Fruit fly (Drosophila melanogaster) whole organism, embryonic: ENCODE results near the gene CG6790.

Experiments
- CG10147 ChIP-seq: fragments of 200-800 bp; sonication (Bioruptor generic); optimal IDR thresholded peaks from 2 replicates; lab custom pipeline; 2019; ENCODE audit warnings: missing biosample characterization, mild to moderate bottlenecking, missing genetic modification characterization, moderate library complexity
- CG10565 ChIP-seq: fragments of 200-800 bp; sonication (Bioruptor generic); optimal IDR thresholded peaks from 3 replicates; lab custom pipeline; 2016; ENCODE audit warnings: missing biosample characterization, mild to moderate bottlenecking, missing genetic modification characterization
- CG11247 ChIP-seq: fragments of 200-800 bp; sonication (Bioruptor generic); IDR thresholded peaks from 2 replicates; pipeline ENCODE4 v1.3.6; 2022; ENCODE audit warnings: missing biosample characterization, missing genetic modification characterization
- CG12071 ChIP-seq: fragments of 200-800 bp; sonication (Bioruptor generic); optimal IDR thresholded peaks from 3 replicates; lab custom pipeline; 2018; ENCODE audit warnings: missing biosample characterization, mild to moderate bottlenecking, missing genetic modification characterization
- CG13775 ChIP-seq: fragments of 200-800 bp; sonication (Bioruptor generic); optimal IDR thresholded peaks from 3 replicates; lab custom pipeline; 2017; ENCODE audit warnings: missing biosample characterization, mild to moderate bottlenecking, missing genetic modification characterization
- CG15514 ChIP-seq: fragments of 200-800 bp; sonication (Bioruptor generic); optimal IDR thresholded peaks from 3 replicates; lab custom pipeline; 2017; ENCODE audit warnings: missing biosample characterization, missing genetic modification characterization, mild to moderate bottlenecking, moderate library complexity, missing genetic modification reagents
- CG1603 ChIP-seq: fragments of 200-800 bp; sonication (Bioruptor generic); optimal IDR thresholded peaks from 2 replicates; lab custom pipeline; 2019; ENCODE audit warnings: missing biosample characterization, mild to moderate bottlenecking, missing genetic modification characterization, moderate library complexity
- CG16813 ChIP-seq: fragments of 200-800 bp; sonication (Bioruptor generic); IDR thresholded peaks from 3 replicates; pipeline ENCODE4 v1.3.6; 2022; ENCODE audit warnings: missing biosample characterization, missing genetic modification characterization; ENCODE audit not compliant: partially characterized antibody
- CG17359 ChIP-seq: fragments of 200-800 bp; sonication (Bioruptor generic); optimal IDR thresholded peaks from 3 replicates; lab custom pipeline; 2018; ENCODE audit warnings: missing biosample characterization, mild to moderate bottlenecking, missing genetic modification characterization, moderate library complexity
- CG1832 ChIP-seq: fragments of 200-800 bp; sonication (Bioruptor generic); optimal IDR thresholded peaks from 2 replicates; lab custom pipeline; 2017; ENCODE audit warnings: missing biosample characterization, mild to moderate bottlenecking, missing genetic modification characterization, inconsistent platforms
- CG2116 ChIP-seq: fragments of 200-800 bp; sonication (Bioruptor generic); optimal IDR thresholded peaks from 3 replicates; lab custom pipeline; 2018; ENCODE audit warnings: missing biosample characterization, mild to moderate bottlenecking, missing genetic modification characterization
- CG31388 ChIP-seq: fragments of 200-800 bp; sonication (Bioruptor generic); optimal IDR thresholded peaks from 2 replicates; lab custom pipeline; 2016; ENCODE audit warnings: missing biosample characterization, missing genetic modification characterization
- CG32772 ChIP-seq: fragments of 200-800 bp; sonication (Bioruptor generic); IDR thresholded peaks from 2 replicates; pipeline ENCODE4 v1.3.6; 2022; ENCODE audit warnings: missing biosample characterization, missing genetic modification characterization
- CG5953 ChIP-seq: fragments of 200-800 bp; sonication (Bioruptor generic); IDR thresholded peaks from 2 replicates; pipeline ENCODE4 v1.3.6; 2022; ENCODE audit warnings: missing biosample characterization, missing genetic modification characterization
- CG6791 ChIP-seq: fragments of 200-800 bp; sonication (Bioruptor generic); IDR thresholded peaks from 3 replicates; pipeline ENCODE4 v1.3.6; 2022; ENCODE audit warnings: missing biosample characterization, missing genetic modification characterization; ENCODE audit not compliant: partially characterized antibody
- CG7556 ChIP-seq: fragments of 200-800 bp; sonication (Bioruptor generic); optimal IDR thresholded peaks from 2 replicates; lab custom pipeline; 2017; ENCODE audit warnings: missing biosample characterization, mild to moderate bottlenecking, missing genetic modification characterization
- CG7786 ChIP-seq: fragments of 200-800 bp; sonication (Bioruptor generic); optimal IDR thresholded peaks from 2 replicates; lab custom pipeline; 2016; ENCODE audit warnings: missing biosample characterization, missing genetic modification characterization
- CG8359 ChIP-seq: fragments of 200-800 bp; sonication (Bioruptor generic); optimal IDR thresholded peaks from 2 replicates; lab custom pipeline; 2017; ENCODE audit warnings: missing biosample characterization, mild to moderate bottlenecking, missing genetic modification characterization, borderline replicate concordance
- CG9609 ChIP-seq: fragments of 200-800 bp; sonication (Bioruptor generic); optimal IDR thresholded peaks from 3 replicates; lab custom pipeline; 2016; ENCODE audit warnings: missing biosample characterization, missing genetic modification characterization
- D19A ChIP-seq: fragments of 200-800 bp; optimal IDR thresholded peaks from 3 replicates; lab custom pipeline; 2019; ENCODE audit warnings: missing biosample characterization, mild to moderate bottlenecking, missing genetic modification characterization, moderate library complexity
- Dad ChIP-seq: fragments of 200-800 bp; sonication (Bioruptor generic); optimal IDR thresholded peaks from 3 replicates; lab custom pipeline; 2016; ENCODE audit warnings: missing biosample characterization, missing genetic modification characterization
- Deaf1 ChIP-seq: fragments of 200-800 bp; optimal IDR thresholded peaks from 3 replicates; lab custom pipeline; 2019; ENCODE audit warnings: missing biosample characterization, mild to moderate bottlenecking, missing genetic modification characterization, moderate library complexity
- Dip3 ChIP-seq: fragments of 200-800 bp; sonication (Bioruptor generic); optimal IDR thresholded peaks from 3 replicates; lab custom pipeline; 2016; ENCODE audit warnings: missing biosample characterization, missing genetic modification characterization
- Dll ChIP-seq: fragments of 200-800 bp; sonication (Bioruptor generic); IDR thresholded peaks from 4 replicates; pipeline ENCODE4 v1.3.6; 2022; ENCODE audit warnings: missing biosample characterization, missing genetic modification characterization; ENCODE audit not compliant: partially characterized antibody
- Dref ChIP-seq: fragments of 200-800 bp; sonication (Bioruptor generic); IDR thresholded peaks from 2 replicates; pipeline ENCODE4 v1.3.6; 2022; ENCODE audit warnings: missing biosample characterization, missing genetic modification characterization
- ERR ChIP-seq: fragments of 200-800 bp; sonication (Bioruptor generic); optimal IDR thresholded peaks from 2 replicates; lab custom pipeline; 2016; ENCODE audit warnings: missing biosample characterization, missing genetic modification characterization
- Fer3 ChIP-seq: fragments of 200-800 bp; sonication (Bioruptor generic); optimal IDR thresholded peaks from 2 replicates; lab custom pipeline; 2018; ENCODE audit warnings: missing biosample characterization, mild to moderate bottlenecking, missing genetic modification characterization, moderate library complexity
- Gsc ChIP-seq: fragments of 200-800 bp; sonication (Bioruptor generic); IDR thresholded peaks from 2 replicates; pipeline ENCODE4 v1.3.6; 2022; ENCODE audit warnings: missing biosample characterization, missing genetic modification characterization
- MESR4 ChIP-seq: fragments of 200-800 bp; sonication (Bioruptor generic); optimal IDR thresholded peaks from 2 replicates; lab custom pipeline; 2018; ENCODE audit warnings: missing biosample characterization, mild to moderate bottlenecking, missing genetic modification characterization, moderate library complexity
- Mes4 ChIP-seq: fragments of 200-800 bp; sonication (Bioruptor generic); optimal IDR thresholded peaks from 2 replicates; lab custom pipeline; 2016; ENCODE audit warnings: missing biosample characterization, missing genetic modification characterization
- ab ChIP-seq: fragments of 200-800 bp; sonication (Bioruptor generic); optimal IDR thresholded peaks from 2 replicates; lab custom pipeline; 2016; ENCODE audit warnings: missing biosample characterization, missing genetic modification characterization
- chif ChIP-seq, 2 experiments: fragments of 200-800 bp; sonication (Bioruptor generic); optimal IDR thresholded peaks; 3 replicates each; lab custom pipeline; 2016; ENCODE audit warnings: missing biosample characterization in 2 of 2, missing genetic modification characterization in 2 of 2
- crol ChIP-seq: fragments of 200-800 bp; sonication (Bioruptor generic); IDR thresholded peaks from 2 replicates; pipeline ENCODE4 v1.3.6; 2022; ENCODE audit warnings: missing biosample characterization, missing genetic modification characterization
- da ChIP-seq: fragments of 200-800 bp; sonication (Bioruptor generic); optimal IDR thresholded peaks from 2 replicates; lab custom pipeline; 2016; ENCODE audit warnings: missing biosample characterization, missing genetic modification characterization
- dimm ChIP-seq: fragments of 200-800 bp; sonication (Bioruptor generic); IDR thresholded peaks from 2 replicates; pipeline ENCODE4 v1.3.6; 2022; ENCODE audit warnings: missing biosample characterization, missing genetic modification characterization
- eve ChIP-seq, 2 experiments: fragments of >200 bp; optimal IDR thresholded peaks; 2 replicates each; lab custom pipeline; 2017; ENCODE audit warnings: missing biosample characterization in 2 of 2, missing genetic modification characterization in 2 of 2
- gcm ChIP-seq: fragments of 200-800 bp; sonication (Bioruptor generic); optimal IDR thresholded peaks from 2 replicates; lab custom pipeline; 2019; ENCODE audit warnings: missing biosample characterization, mild to moderate bottlenecking, missing genetic modification characterization, moderate library complexity
- gem ChIP-seq: fragments of 200-800 bp; sonication (Bioruptor generic); optimal IDR thresholded peaks from 2 replicates; lab custom pipeline; 2019; ENCODE audit warnings: missing biosample characterization, mild to moderate bottlenecking, missing genetic modification characterization, moderate library complexity
- grn ChIP-seq: fragments of 200-800 bp; sonication (Bioruptor generic); optimal IDR thresholded peaks from 3 replicates; lab custom pipeline; 2017; ENCODE audit warnings: missing biosample characterization, missing genetic modification characterization
- ken ChIP-seq: fragments of 200-800 bp; sonication (Bioruptor generic); IDR thresholded peaks from 3 replicates; pipeline ENCODE4 v1.3.6; 2022; ENCODE audit warnings: missing biosample characterization, missing genetic modification characterization
- mld ChIP-seq: fragments of 200-800 bp; sonication (Bioruptor generic); IDR thresholded peaks from 3 replicates; pipeline ENCODE4 v1.3.6; 2022; ENCODE audit warnings: missing biosample characterization, missing genetic modification characterization; ENCODE audit not compliant: partially characterized antibody
- nerfin-2 ChIP-seq: fragments of 200-800 bp; sonication (Bioruptor generic); IDR thresholded peaks from 2 replicates; pipeline ENCODE4 v1.3.6; 2022; ENCODE audit warnings: missing biosample characterization, missing genetic modification characterization; ENCODE audit not compliant: partially characterized antibody
- oc ChIP-seq: fragments of 200-800 bp; sonication (Bioruptor generic); optimal IDR thresholded peaks from 2 replicates; lab custom pipeline; 2018; ENCODE audit warnings: missing biosample characterization, mild to moderate bottlenecking, missing genetic modification characterization, moderate library complexity
- phol ChIP-seq: fragments of 200-800 bp; sonication (Bioruptor generic); optimal IDR thresholded peaks from 3 replicates; lab custom pipeline; 2018; ENCODE audit warnings: missing biosample characterization, mild to moderate bottlenecking, missing genetic modification characterization, moderate library complexity
- ro ChIP-seq: fragments of 200-800 bp; sonication (Bioruptor generic); IDR thresholded peaks from 2 replicates; pipeline ENCODE4 v1.3.6; 2022; ENCODE audit warnings: missing biosample characterization, missing genetic modification characterization
- row ChIP-seq: fragments of 200-800 bp; sonication (Bioruptor generic); IDR thresholded peaks from 3 replicates; pipeline ENCODE4 v1.3.6; 2022; ENCODE audit warnings: missing biosample characterization, missing genetic modification characterization
- sim ChIP-seq: fragments of 200-800 bp; sonication (Bioruptor generic); IDR thresholded peaks from 2 replicates; pipeline ENCODE4 v1.3.6; 2022; ENCODE audit warnings: missing biosample characterization, missing genetic modification characterization
- sna ChIP-seq: fragments of 200-800 bp; sonication (Bioruptor generic); IDR thresholded peaks from 2 replicates; pipeline ENCODE4 v1.3.6; 2022; ENCODE audit warnings: missing biosample characterization, missing genetic modification characterization; ENCODE audit not compliant: partially characterized antibody
- sob ChIP-seq: fragments of 200-800 bp; sonication (Bioruptor generic); IDR thresholded peaks from 2 replicates; pipeline ENCODE4 v1.3.6; 2022; ENCODE audit warnings: missing biosample characterization, missing genetic modification characterization
- sqz ChIP-seq: fragments of 200-800 bp; sonication (Bioruptor generic); optimal IDR thresholded peaks from 3 replicates; lab custom pipeline; 2018; ENCODE audit warnings: missing biosample characterization, mild to moderate bottlenecking, missing genetic modification characterization
- sr ChIP-seq: fragments of 200-800 bp; sonication (Bioruptor generic); IDR thresholded peaks from 3 replicates; pipeline ENCODE4 v1.3.6; 2022; ENCODE audit warnings: missing biosample characterization, missing genetic modification characterization
- usp ChIP-seq: fragments of >200 bp; optimal IDR thresholded peaks from 2 replicates; lab custom pipeline; 2017; ENCODE audit warnings: missing biosample characterization, missing genetic modification characterization

Gene CG6790

DNA sequence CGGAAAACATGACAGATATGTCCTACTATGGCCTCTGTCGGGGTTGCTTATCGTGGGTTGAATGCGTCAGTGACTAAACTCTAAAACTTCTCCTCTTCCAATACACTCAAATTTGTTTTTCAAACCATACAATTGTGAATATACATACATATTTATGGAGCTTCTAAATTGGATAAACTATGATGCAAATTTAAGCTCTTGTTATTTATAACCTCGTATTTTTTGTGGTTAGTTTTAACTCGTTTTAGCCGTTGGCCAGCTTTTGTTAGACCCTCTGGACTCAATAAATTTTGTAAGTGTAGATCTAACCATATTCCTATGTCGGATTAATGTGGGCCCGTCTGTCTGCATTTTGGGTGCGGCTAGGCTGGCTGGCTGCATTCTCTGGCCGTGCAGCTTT lies 38.8 kb upstream of the CG6790 start (continued):
- TF ChIP-seq Gsc (GFP tag; lab: Robert Waterston, UW) (no peak), da (no peak), sqz (no peak), usp (GFP tag; lab: Kevin White, UChicago) (no peak), crol (GFP tag; lab: Robert Waterston, UW) (no peak), CG10565 (GFP tag; lab: Kevin White, UChicago) (no peak), Dref (no peak), Dad (GFP tag; lab: Kevin White, UChicago) (no peak), ken (GFP tag; lab: Robert Waterston, UW) (no peak), CG10147 (GFP tag; lab: Kevin White, UChicago) (no peak), nerfin-2 (GFP tag; lab: Robert Waterston, UW) (no peak), grn (GFP tag; lab: Kevin White, UChicago) (no peak), CG2116 (no peak), row (GFP tag; lab: Robert Waterston, UW) (peak; percentile 38; the same call in 2 of the 3 replicates), sim (GFP tag; lab: Robert Waterston, UW) (no peak), sna (no peak), CG17359 (peak; percentile 4), gem (peak; percentile 75), CG7556 (GFP tag; lab: Kevin White, UChicago) (peak; percentile 49), CG9609 (no peak), sr (no peak), CG8359 (GFP tag; lab: Kevin White, UChicago) (no peak), CG11247 (GFP tag; lab: Robert Waterston, UW) (no peak), Dll (GFP tag; lab: Robert Waterston, UW) (no peak), gcm (GFP tag; lab: Kevin White, UChicago) (peak; percentile 16), MESR4 (GFP tag; lab: Kevin White, UChicago) (no peak), mld (GFP tag; lab: Robert Waterston, UW) (no peak), oc (tag; lab: Kevin White, UChicago) (peak; percentile 39), dimm (no peak), CG7786 (GFP tag; lab: Kevin White, UChicago) (no peak), CG1832 (GFP tag; lab: Kevin White, UChicago) (no peak), CG1603 (peak; percentile 58), CG31388 (GFP tag; lab: Kevin White, UChicago) (no peak), ro (GFP tag; lab: Robert Waterston, UW) (no peak), CG13775 (GFP tag; lab: Kevin White, UChicago) (no peak), Mes4 (peak; percentile 4), ERR (GFP tag; lab: Kevin White, UChicago) (no peak), Dip3 (GFP tag; lab: Kevin White, UChicago) (no peak), CG32772 (GFP tag; lab: Robert Waterston, UW) (no peak), eve (GFP tag; optimal IDR thresholded peaks at IDR 0.05; lab: Kevin White, UChicago) (no peak), Deaf1 (tag; lab: Kevin White, UChicago) (no peak), phol (peak; percentile 65), ab (GFP tag; lab: Kevin White, UChicago) (no peak), chif (GFP tag; optimal IDR thresholded peaks at IDR 0.05; lab: Kevin White, UChicago) (peak; percentile 3 to 46), Fer3 (tag; lab: Kevin White, UChicago) (no peak), CG5953 (GFP tag; lab: Robert Waterston, UW) (no peak), CG12071 (GFP tag; lab: Kevin White, UChicago) (no peak), CG16813 (no peak), D19A (tag; lab: Kevin White, UChicago) (peak; percentile 55), sob (no peak), CG15514 (no peak), CG6791 (GFP tag; lab: Robert Waterston, UW) (no peak)
